Worm (Caenorhabditis elegans): ENCODE data around the gene K07F5.7.

DNA sequence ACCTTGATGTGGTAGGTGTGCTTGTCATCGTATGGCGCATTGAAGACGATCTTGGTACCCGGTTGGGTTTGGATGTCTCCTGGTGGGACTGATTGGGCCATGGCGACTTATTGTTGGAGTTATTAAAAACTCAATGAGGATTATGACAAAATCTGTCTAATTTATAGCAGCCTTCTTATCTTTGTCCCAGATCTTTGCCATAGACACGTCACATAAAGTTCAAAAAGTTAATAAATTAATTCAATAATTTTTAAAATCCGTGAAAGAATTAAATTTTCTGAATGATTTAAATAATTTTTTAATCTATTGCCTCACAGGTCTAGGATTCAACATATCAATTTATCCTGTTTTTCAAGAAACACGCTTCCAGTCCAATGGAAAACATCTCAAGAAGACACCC lies 11.7 kb downstream of the K07F5.7 start, which contains the start of gene msp-81:
- TF ChIP-seq mdl-1 (tag; optimal IDR thresholded peaks at IDR 0.05) (no peak), aly-2 (tag; optimal IDR thresholded peaks at IDR 0.05) (no peak), nhr-77 (tag; optimal IDR thresholded peaks at IDR 0.05) (no peak), elt-3 (tag; optimal IDR thresholded peaks at IDR 0.05) (no peak), ama-1 (optimal IDR thresholded peaks at IDR 0.05) (no peak), dmd-4 (tag; optimal IDR thresholded peaks at IDR 0.05) (no peak), lsy-2 (tag; optimal IDR thresholded peaks at IDR 0.05) (no peak)
